Fruit fly (Drosophila melanogaster) whole organism, embryonic: ENCODE results near the gene CG13081.

Source experiments
- Atf3 ChIP-seq: fragments of 200-800 bp; sonication (Bioruptor generic); optimal IDR thresholded peaks from 3 replicates; lab custom pipeline; 2016; ENCODE audit warnings: missing biosample characterization, missing genetic modification characterization
- CG1024 ChIP-seq: fragments of 200-800 bp; sonication (Bioruptor generic); IDR thresholded peaks from 2 replicates; pipeline ENCODE4 v1.3.6; 2022; ENCODE audit warnings: missing biosample characterization, missing genetic modification characterization
- CG11696 ChIP-seq: fragments of 200-800 bp; sonication (Bioruptor generic); IDR thresholded peaks from 2 replicates; pipeline ENCODE4 v1.3.6; 2022; ENCODE audit warnings: missing biosample characterization, missing genetic modification characterization
- CG12659 ChIP-seq: fragments of 200-800 bp; sonication (Bioruptor generic); optimal IDR thresholded peaks from 3 replicates; lab custom pipeline; 2017; ENCODE audit warnings: mild to moderate bottlenecking, missing biosample characterization, missing genetic modification reagents, missing genetic modification characterization
- CG12769 ChIP-seq: fragments of 200-800 bp; sonication (Bioruptor generic); optimal IDR thresholded peaks from 2 replicates; lab custom pipeline; 2019; ENCODE audit warnings: missing biosample characterization, mild to moderate bottlenecking, missing genetic modification characterization, moderate library complexity
- CG13296 ChIP-seq: fragments of 200-800 bp; sonication (Bioruptor generic); optimal IDR thresholded peaks from 3 replicates; lab custom pipeline; 2018; ENCODE audit warnings: missing biosample characterization, mild to moderate bottlenecking, missing genetic modification characterization
- CG14441 ChIP-seq: fragments of 200-800 bp; sonication (Bioruptor generic); IDR thresholded peaks from 2 replicates; pipeline ENCODE4 v1.3.6; 2022; ENCODE audit warnings: missing biosample characterization, missing genetic modification characterization
- CG1529 ChIP-seq: fragments of 200-800 bp; sonication (Bioruptor generic); optimal IDR thresholded peaks from 3 replicates; lab custom pipeline; 2018; ENCODE audit warnings: missing biosample characterization, missing genetic modification characterization
- CG16863 ChIP-seq: fragments of 200-800 bp; sonication (Bioruptor generic); optimal IDR thresholded peaks from 3 replicates; lab custom pipeline; 2016; ENCODE audit warnings: missing biosample characterization, missing genetic modification characterization
- CG17385 ChIP-seq: fragments of 200-800 bp; sonication (Bioruptor generic); optimal IDR thresholded peaks from 3 replicates; lab custom pipeline; 2018; ENCODE audit warnings: missing biosample characterization, mild to moderate bottlenecking, missing genetic modification characterization
- CG2199 ChIP-seq: fragments of 200-800 bp; sonication (Bioruptor generic); IDR thresholded peaks from 3 replicates; pipeline ENCODE4 v1.3.6; 2022; ENCODE audit warnings: missing biosample characterization, missing genetic modification characterization
- CG2202 ChIP-seq: fragments of 200-800 bp; sonication (Bioruptor generic); optimal IDR thresholded peaks from 2 replicates; lab custom pipeline; 2018; ENCODE audit warnings: missing biosample characterization, mild to moderate bottlenecking, missing genetic modification characterization
- CG30020 ChIP-seq: fragments of 200-800 bp; optimal IDR thresholded peaks from 2 replicates; lab custom pipeline; 2019; ENCODE audit warnings: missing biosample characterization, mild to moderate bottlenecking, missing genetic modification characterization, moderate library complexity
- CG30431 ChIP-seq: fragments of 200-800 bp; sonication (Bioruptor generic); optimal IDR thresholded peaks from 2 replicates; lab custom pipeline; 2017; ENCODE audit warnings: missing biosample characterization, missing genetic modification characterization
- CG33557 ChIP-seq: fragments of 200-800 bp; sonication (Bioruptor generic); optimal IDR thresholded peaks from 2 replicates; lab custom pipeline; 2019; ENCODE audit warnings: missing biosample characterization, mild to moderate bottlenecking, missing genetic modification characterization, moderate library complexity
- CG34224 ChIP-seq: fragments of 200-800 bp; sonication (Bioruptor generic); IDR thresholded peaks from 3 replicates; pipeline ENCODE4 v1.3.6; 2022; ENCODE audit warnings: missing biosample characterization, missing genetic modification characterization; ENCODE audit not compliant: partially characterized antibody
- CG4404 ChIP-seq: fragments of 200-800 bp; sonication (Bioruptor generic); IDR thresholded peaks from 2 replicates; pipeline ENCODE4 v1.3.6; 2022; ENCODE audit warnings: missing biosample characterization, missing genetic modification characterization
- CG4424 ChIP-seq: fragments of 200-800 bp; sonication (Bioruptor generic); optimal IDR thresholded peaks from 3 replicates; lab custom pipeline; 2016; ENCODE audit warnings: missing biosample characterization, missing genetic modification characterization
- CG7556 ChIP-seq: fragments of 200-800 bp; sonication (Bioruptor generic); optimal IDR thresholded peaks from 2 replicates; lab custom pipeline; 2017; ENCODE audit warnings: missing biosample characterization, mild to moderate bottlenecking, missing genetic modification characterization
- CG7839 ChIP-seq: fragments of 200-800 bp; sonication (Bioruptor generic); optimal IDR thresholded peaks from 3 replicates; lab custom pipeline; 2018; ENCODE audit warnings: missing biosample characterization, mild to moderate bottlenecking, missing genetic modification characterization, moderate library complexity
- CG8478 ChIP-seq: fragments of >200 bp; optimal IDR thresholded peaks from 2 replicates; lab custom pipeline; 2018
- CG8944 ChIP-seq: fragments of 200-800 bp; sonication (Bioruptor generic); optimal IDR thresholded peaks from 3 replicates; lab custom pipeline; 2016; ENCODE audit warnings: missing biosample characterization, missing genetic modification characterization
- CG9215 ChIP-seq: fragments of 200-800 bp; sonication (Bioruptor generic); IDR thresholded peaks from 2 replicates; pipeline ENCODE4 v1.3.6; 2022; ENCODE audit warnings: missing biosample characterization, missing genetic modification characterization
- Doc2 ChIP-seq: fragments of 200-800 bp; sonication (Bioruptor generic); IDR thresholded peaks from 2 replicates; pipeline ENCODE4 v1.3.6; 2022; ENCODE audit warnings: missing biosample characterization, missing genetic modification characterization
- Dref ChIP-seq: fragments of 200-800 bp; sonication (Bioruptor generic); IDR thresholded peaks from 2 replicates; pipeline ENCODE4 v1.3.6; 2022; ENCODE audit warnings: missing biosample characterization, missing genetic modification characterization
- Elba2 ChIP-seq: fragments of 200-800 bp; sonication (Bioruptor generic); optimal IDR thresholded peaks from 3 replicates; lab custom pipeline; 2016; ENCODE audit warnings: missing biosample characterization, missing genetic modification characterization
- Ets65A ChIP-seq: fragments of 200-800 bp; sonication (Bioruptor generic); peaks from one replicate; lab custom pipeline; 2016; ENCODE audit warnings: missing biosample characterization, missing genetic modification characterization
- Ets97D ChIP-seq: fragments of 200-800 bp; sonication (Bioruptor generic); optimal IDR thresholded peaks from 3 replicates; lab custom pipeline; 2016; ENCODE audit warnings: missing biosample characterization, missing genetic modification characterization
- Fer3 ChIP-seq: fragments of 200-800 bp; sonication (Bioruptor generic); optimal IDR thresholded peaks from 2 replicates; lab custom pipeline; 2018; ENCODE audit warnings: missing biosample characterization, mild to moderate bottlenecking, missing genetic modification characterization, moderate library complexity
- HHEX ChIP-seq: fragments of 200-800 bp; sonication (Bioruptor generic); optimal IDR thresholded peaks from 3 replicates; lab custom pipeline; 2017; ENCODE audit warnings: missing biosample characterization, mild to moderate bottlenecking, missing genetic modification characterization, missing genetic modification reagents
- HLH4C ChIP-seq: fragments of 200-800 bp; sonication (Bioruptor generic); IDR thresholded peaks from 3 replicates; pipeline ENCODE4 v1.3.6; 2022; ENCODE audit warnings: missing biosample characterization, missing genetic modification characterization; ENCODE audit not compliant: partially characterized antibody
- Lhr ChIP-seq: fragments of 200-800 bp; sonication (Bioruptor generic); optimal IDR thresholded peaks from 3 replicates; lab custom pipeline; 2017; ENCODE audit warnings: mild to moderate bottlenecking, missing biosample characterization, missing genetic modification reagents, missing genetic modification characterization
- MESR4 ChIP-seq: fragments of 200-800 bp; sonication (Bioruptor generic); optimal IDR thresholded peaks from 2 replicates; lab custom pipeline; 2018; ENCODE audit warnings: missing biosample characterization, mild to moderate bottlenecking, missing genetic modification characterization, moderate library complexity
- Myb ChIP-seq: fragments of 200-800 bp; sonication (Bioruptor generic); optimal IDR thresholded peaks from 2 replicates; lab custom pipeline; 2016; ENCODE audit warnings: missing biosample characterization, missing genetic modification characterization
- Spps ChIP-seq: fragments of 200-800 bp; sonication (Bioruptor generic); optimal IDR thresholded peaks from 2 replicates; lab custom pipeline; 2018; ENCODE audit warnings: missing biosample characterization, mild to moderate bottlenecking, missing genetic modification characterization
- Xrp1 ChIP-seq: fragments of 200-800 bp; sonication (Bioruptor generic); IDR thresholded peaks from 2 replicates; pipeline ENCODE4 v1.3.6; 2022; ENCODE audit warnings: missing biosample characterization, missing genetic modification characterization
- bcd ChIP-seq: fragments of 200-800 bp; sonication (Bioruptor generic); optimal IDR thresholded peaks from 2 replicates; lab custom pipeline; 2017; ENCODE audit warnings: missing biosample characterization, mild to moderate bottlenecking, missing genetic modification characterization
- cato ChIP-seq: fragments of 200-800 bp; sonication (Bioruptor generic); optimal IDR thresholded peaks from 2 replicates; lab custom pipeline; 2016; ENCODE audit warnings: missing biosample characterization, missing genetic modification characterization, borderline replicate concordance
- dimm ChIP-seq: fragments of 200-800 bp; sonication (Bioruptor generic); IDR thresholded peaks from 2 replicates; pipeline ENCODE4 v1.3.6; 2022; ENCODE audit warnings: missing biosample characterization, missing genetic modification characterization
- ems ChIP-seq: fragments of 200-800 bp; sonication (Bioruptor generic); optimal IDR thresholded peaks from 3 replicates; lab custom pipeline; 2016; ENCODE audit warnings: missing biosample characterization, missing genetic modification characterization
- fd96Cb ChIP-seq: fragments of 200-800 bp; sonication (Bioruptor generic); optimal IDR thresholded peaks from 2 replicates; lab custom pipeline; 2018; ENCODE audit warnings: missing biosample characterization, mild to moderate bottlenecking, missing genetic modification characterization, moderate library complexity
- ftz-f1 ChIP-seq: fragments of 200-800 bp; sonication (Bioruptor generic); optimal IDR thresholded peaks from 2 replicates; lab custom pipeline; 2016; ENCODE audit warnings: missing biosample characterization, missing genetic modification characterization
- gcm ChIP-seq: fragments of 200-800 bp; sonication (Bioruptor generic); optimal IDR thresholded peaks from 2 replicates; lab custom pipeline; 2019; ENCODE audit warnings: missing biosample characterization, mild to moderate bottlenecking, missing genetic modification characterization, moderate library complexity
- pan ChIP-seq, 4 experiments: fragments of >200 bp in 3 of 4; fragments of 200-800 bp in 1 of 4; sonication (Bioruptor generic) in 1 of 4; optimal IDR thresholded peaks in 3 of 4; IDR thresholded peaks in 1 of 4; 2 replicates each; pipeline versions ENCODE4 v1.3.6 to Lab custom; 2017 to 2022; ENCODE audit warnings: missing biosample characterization in 2 of 4, missing genetic modification characterization in 2 of 4, mixed read lengths in 1 of 4
- salm ChIP-seq: fragments of 200-800 bp; sonication (Bioruptor generic); optimal IDR thresholded peaks from 2 replicates; lab custom pipeline; 2018; ENCODE audit warnings: missing biosample characterization, mild to moderate bottlenecking, missing genetic modification characterization
- slp2 ChIP-seq: fragments of 200-800 bp; sonication (Bioruptor generic); optimal IDR thresholded peaks from 2 replicates; lab custom pipeline; 2016; ENCODE audit warnings: missing biosample characterization, missing genetic modification characterization
- sug ChIP-seq: fragments of 200-800 bp; optimal IDR thresholded peaks from 2 replicates; lab custom pipeline; 2019; ENCODE audit warnings: missing biosample characterization, mild to moderate bottlenecking, missing genetic modification characterization, moderate library complexity
- tup ChIP-seq: fragments of 200-800 bp; sonication (Bioruptor generic); optimal IDR thresholded peaks from 2 replicates; lab custom pipeline; 2016; ENCODE audit warnings: missing biosample characterization, mild to moderate bottlenecking, missing genetic modification characterization, moderate library complexity
- usp ChIP-seq: fragments of >200 bp; optimal IDR thresholded peaks from 2 replicates; lab custom pipeline; 2017; ENCODE audit warnings: missing biosample characterization, missing genetic modification characterization

Gene CG13081

DNA sequence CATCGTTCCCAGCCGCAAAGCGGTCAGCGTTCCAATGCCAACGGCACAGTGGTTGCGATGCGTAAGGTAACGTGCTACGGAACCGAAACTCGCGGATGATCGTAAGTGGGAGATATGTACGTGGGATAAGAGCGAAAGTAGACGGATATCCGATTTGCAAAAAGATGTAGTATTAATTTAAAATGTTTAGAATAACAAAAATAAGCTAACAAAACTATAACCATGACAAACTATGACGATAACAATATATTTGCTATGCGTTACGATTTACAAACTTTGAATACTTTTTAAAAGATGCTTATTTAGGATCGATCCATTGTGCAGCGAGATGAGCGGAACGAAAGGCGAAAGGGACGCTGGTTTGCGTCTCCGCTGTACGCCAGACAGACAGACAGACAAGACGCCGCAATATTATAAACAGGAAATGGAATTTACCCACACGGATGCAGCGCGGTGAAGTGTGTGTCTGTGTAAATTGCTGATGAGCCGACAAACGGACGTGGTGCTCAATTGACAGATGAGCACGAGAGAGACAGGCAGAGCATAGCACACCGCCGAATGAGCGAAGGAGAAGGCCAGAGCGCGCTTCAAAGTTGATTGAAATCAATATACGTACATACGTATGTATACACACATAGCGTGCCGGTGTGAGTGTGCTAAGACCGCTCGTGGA, 35.4 kb downstream of the CG13081 start (continued):
- TF ChIP-seq Ets65A (GFP tag; lab: Kevin White, UChicago) (peak; percentile 100), CG12659 (GFP tag; lab: Kevin White, UChicago) (peak; percentile 97), cato (GFP tag; lab: Kevin White, UChicago) (peak; percentile 89), CG4424 (GFP tag; lab: Kevin White, UChicago) (peak; percentile 98), CG7556 (peak; percentile 98), CG4404 (GFP tag; lab: Robert Waterston, UW) (peak; percentile 95), CG13296 (GFP tag; lab: Kevin White, UChicago) (peak; percentile 94), Fer3 (tag; lab: Kevin White, UChicago) (peak; percentile 92), usp (GFP tag; lab: Kevin White, UChicago) (no peak), Xrp1 (GFP tag; lab: Robert Waterston, UW) (peak; percentile 94), CG1024 (GFP tag; lab: Robert Waterston, UW) (peak; percentile 68), Elba2 (GFP tag; lab: Kevin White, UChicago) (peak; percentile 71), Lhr (peak; percentile 88), dimm (GFP tag; lab: Robert Waterston, UW) (peak; percentile 76), bcd (GFP tag; lab: Kevin White, UChicago) (peak; percentile 98), HLH4C (GFP tag; lab: Robert Waterston, UW) (no peak), sug (tag; lab: Kevin White, UChicago) (peak; percentile 89), CG30431 (peak; percentile 97), MESR4 (no peak), CG30020 (tag; lab: Kevin White, UChicago) (peak; percentile 86), tup (GFP tag; lab: Kevin White, UChicago) (peak; percentile 85), Myb (GFP tag; lab: Kevin White, UChicago) (peak; percentile 87), CG12769 (peak; percentile 97), Doc2 (peak; percentile 78), Atf3 (GFP tag; lab: Kevin White, UChicago) (peak; percentile 95), slp2 (GFP tag; lab: Kevin White, UChicago) (peak; percentile 97), CG16863 (GFP tag; lab: Kevin White, UChicago) (peak; percentile 95), pan (optimal IDR thresholded peaks at IDR 0.05; lab: Kevin White, UChicago) (no peak), pan (GFP tag; optimal IDR thresholded peaks at IDR 0.05 in 1 of 2, IDR thresholded peaks at IDR 0.05 in 1 of 2) (peak in 1 of 2 experiments; percentile 95), fd96Cb (tag; lab: Kevin White, UChicago) (peak; percentile 97), CG7839 (tag; lab: Kevin White, UChicago) (peak; percentile 98), ftz-f1 (GFP tag; lab: Kevin White, UChicago) (peak; percentile 82), CG11696 (GFP tag; lab: Robert Waterston, UW) (peak; percentile 73; the same call in 1 of the 2 replicates), ems (peak; percentile 98), CG1529 (GFP tag; lab: Kevin White, UChicago) (peak; percentile 91), CG9215 (GFP tag; lab: Robert Waterston, UW) (peak; percentile 95), CG14441 (GFP tag; lab: Robert Waterston, UW) (peak; percentile 94), salm (tag; lab: Kevin White, UChicago) (peak; percentile 79), CG17385 (GFP tag; lab: Kevin White, UChicago) (peak; percentile 86), gcm (peak; percentile 85), CG8944 (GFP tag; lab: Kevin White, UChicago) (peak; percentile 94), Spps (tag; lab: Kevin White, UChicago) (peak; percentile 89), CG8478 (lab: Kevin White, UChicago) (peak; percentile 63), HHEX (peak; percentile 96), CG2199 (GFP tag; lab: Robert Waterston, UW) (peak; percentile 58; the same call in 1 of the 3 replicates), Ets97D (GFP tag; lab: Kevin White, UChicago) (peak; percentile 96), CG33557 (GFP tag; lab: Kevin White, UChicago) (peak; percentile 88), Dref (GFP tag; lab: Robert Waterston, UW) (peak; percentile 38; the same call in 1 of the 2 replicates), CG34224 (GFP tag; lab: Robert Waterston, UW) (no peak; the same call in 1 of the 3 replicates), CG2202 (tag; lab: Kevin White, UChicago) (peak; percentile 87)
